Fruit fly (Drosophila melanogaster) whole organism, embryonic: ENCODE data around the gene CHKov1.
A peak's percentile ranks its signal among the peaks of the same experiment; 100 is the strongest.

Experiments used
- Abd-B ChIP-seq: fragments of 200-800 bp; sonication (Bioruptor generic); optimal IDR thresholded peaks from 2 replicates; lab custom pipeline; 2018; ENCODE audit warnings: missing biosample characterization, mild to moderate bottlenecking, missing genetic modification characterization, moderate library complexity
- Asciz ChIP-seq: fragments of 200-800 bp; sonication (Bioruptor generic); optimal IDR thresholded peaks from 2 replicates; lab custom pipeline; 2017; ENCODE audit warnings: missing biosample characterization, mild to moderate bottlenecking, missing genetic modification characterization, missing genetic modification reagents
- BtbVII ChIP-seq: fragments of 200-800 bp; sonication (Bioruptor generic); optimal IDR thresholded peaks from 3 replicates; lab custom pipeline; 2017; ENCODE audit warnings: missing biosample characterization, mild to moderate bottlenecking, missing genetic modification characterization
- Bteb2 ChIP-seq: fragments of 200-800 bp; sonication (Bioruptor generic); optimal IDR thresholded peaks from 2 replicates; lab custom pipeline; 2016; ENCODE audit warnings: missing biosample characterization, missing genetic modification characterization
- CG10431 ChIP-seq: fragments of 200-800 bp; sonication (Bioruptor generic); optimal IDR thresholded peaks from 3 replicates; lab custom pipeline; 2018; ENCODE audit warnings: missing biosample characterization, mild to moderate bottlenecking, missing genetic modification characterization
- CG10979 ChIP-seq: fragments of 200-800 bp; sonication (Bioruptor generic); optimal IDR thresholded peaks from 2 replicates; lab custom pipeline; 2018; ENCODE audit warnings: missing biosample characterization, mild to moderate bottlenecking, missing genetic modification characterization, moderate library complexity
- CG11695 ChIP-seq: fragments of 200-800 bp; sonication (Bioruptor generic); IDR thresholded peaks from 3 replicates; pipeline ENCODE4 v1.3.6; 2022; ENCODE audit warnings: missing biosample characterization, missing genetic modification characterization
- CG12299 ChIP-seq: fragments of 200-800 bp; sonication (Bioruptor generic); optimal IDR thresholded peaks from 2 replicates; lab custom pipeline; 2018; ENCODE audit warnings: missing biosample characterization, mild to moderate bottlenecking, missing genetic modification characterization
- CG12942 ChIP-seq: fragments of 200-800 bp; sonication (Bioruptor generic); optimal IDR thresholded peaks from 3 replicates; lab custom pipeline; 2016; ENCODE audit warnings: missing biosample characterization, missing genetic modification characterization
- CG15011 ChIP-seq: fragments of 200-800 bp; sonication (Bioruptor generic); optimal IDR thresholded peaks from 3 replicates; lab custom pipeline; 2018; ENCODE audit warnings: missing biosample characterization, mild to moderate bottlenecking, missing genetic modification characterization
- CG15269 ChIP-seq: fragments of 200-800 bp; sonication (Bioruptor generic); optimal IDR thresholded peaks from 2 replicates; lab custom pipeline; 2018; ENCODE audit warnings: missing biosample characterization, mild to moderate bottlenecking, missing genetic modification characterization, moderate library complexity
- CG17361 ChIP-seq: fragments of 200-800 bp; sonication (Bioruptor generic); IDR thresholded peaks from 3 replicates; pipeline ENCODE4 v1.3.6; 2022; ENCODE audit warnings: missing biosample characterization, missing genetic modification characterization
- CG18619 ChIP-seq: fragments of 200-800 bp; sonication (Bioruptor generic); optimal IDR thresholded peaks from 3 replicates; lab custom pipeline; 2017; ENCODE audit warnings: missing biosample characterization, mild to moderate bottlenecking, missing genetic modification characterization
- CG30020 ChIP-seq: fragments of 200-800 bp; optimal IDR thresholded peaks from 2 replicates; lab custom pipeline; 2019; ENCODE audit warnings: missing biosample characterization, mild to moderate bottlenecking, missing genetic modification characterization, moderate library complexity
- CG31224 ChIP-seq: fragments of 200-800 bp; sonication (Bioruptor generic); IDR thresholded peaks from 2 replicates; pipeline ENCODE4 v1.3.6; 2022; ENCODE audit warnings: missing biosample characterization, missing genetic modification characterization
- CG31365 ChIP-seq: fragments of 200-800 bp; sonication (Bioruptor generic); optimal IDR thresholded peaks from 2 replicates; lab custom pipeline; 2018; ENCODE audit warnings: missing biosample characterization, mild to moderate bottlenecking, missing genetic modification characterization
- CG32772 ChIP-seq: fragments of 200-800 bp; sonication (Bioruptor generic); IDR thresholded peaks from 2 replicates; pipeline ENCODE4 v1.3.6; 2022; ENCODE audit warnings: missing biosample characterization, missing genetic modification characterization
- CG3281 ChIP-seq: fragments of 200-800 bp; sonication (Bioruptor generic); optimal IDR thresholded peaks from 3 replicates; lab custom pipeline; 2017; ENCODE audit warnings: missing biosample characterization, mild to moderate bottlenecking, missing genetic modification characterization
- CG33557 ChIP-seq: fragments of 200-800 bp; sonication (Bioruptor generic); optimal IDR thresholded peaks from 2 replicates; lab custom pipeline; 2019; ENCODE audit warnings: missing biosample characterization, mild to moderate bottlenecking, missing genetic modification characterization, moderate library complexity
- CG42726 ChIP-seq: fragments of 200-800 bp; sonication (Bioruptor generic); IDR thresholded peaks from 2 replicates; pipeline ENCODE4 v1.3.6; 2022; ENCODE audit warnings: missing biosample characterization, missing genetic modification characterization; ENCODE audit not compliant: partially characterized antibody
- CG7745 ChIP-seq: fragments of 200-800 bp; sonication (Bioruptor generic); optimal IDR thresholded peaks from 2 replicates; lab custom pipeline; 2018; ENCODE audit warnings: missing biosample characterization, mild to moderate bottlenecking, missing genetic modification characterization, moderate library complexity
- Ets97D ChIP-seq: fragments of 200-800 bp; sonication (Bioruptor generic); optimal IDR thresholded peaks from 3 replicates; lab custom pipeline; 2016; ENCODE audit warnings: missing biosample characterization, missing genetic modification characterization
- Fer1 ChIP-seq: fragments of 200-800 bp; sonication (Bioruptor generic); optimal IDR thresholded peaks from 2 replicates; lab custom pipeline; 2017; ENCODE audit warnings: missing biosample characterization, mild to moderate bottlenecking, missing genetic modification characterization
- Fer2 ChIP-seq: fragments of 200-800 bp; sonication (Bioruptor generic); optimal IDR thresholded peaks from 2 replicates; lab custom pipeline; 2018; ENCODE audit warnings: missing biosample characterization, mild to moderate bottlenecking, missing genetic modification characterization, moderate library complexity
- GATAe ChIP-seq: fragments of 200-800 bp; sonication (Bioruptor generic); conservative IDR thresholded peaks from 2 replicates; pipeline ENCODE4 v1.3.6; 2022; ENCODE audit warnings: missing biosample characterization, missing genetic modification characterization
- Gsc ChIP-seq: fragments of 200-800 bp; sonication (Bioruptor generic); IDR thresholded peaks from 2 replicates; pipeline ENCODE4 v1.3.6; 2022; ENCODE audit warnings: missing biosample characterization, missing genetic modification characterization
- Gug ChIP-seq: fragments of 200-800 bp; sonication (Bioruptor generic); IDR thresholded peaks from 4 replicates; pipeline ENCODE4 v1.3.6; 2022; ENCODE audit warnings: missing biosample characterization, missing genetic modification characterization
- HHEX ChIP-seq: fragments of 200-800 bp; sonication (Bioruptor generic); optimal IDR thresholded peaks from 3 replicates; lab custom pipeline; 2017; ENCODE audit warnings: missing biosample characterization, mild to moderate bottlenecking, missing genetic modification characterization, missing genetic modification reagents
- HLHmδ ChIP-seq: fragments of 200-800 bp; sonication (Bioruptor generic); optimal IDR thresholded peaks from 2 replicates; lab custom pipeline; 2018; ENCODE audit warnings: missing biosample characterization, mild to moderate bottlenecking, missing genetic modification characterization, moderate library complexity
- Kr ChIP-seq: fragments of 200-800 bp; sonication (Bioruptor generic); optimal IDR thresholded peaks from 2 replicates; lab custom pipeline; 2017; ENCODE audit warnings: missing biosample characterization, mild to moderate bottlenecking, missing genetic modification characterization
- MBD-R2 ChIP-seq: fragments of 200-800 bp; sonication (Bioruptor generic); IDR thresholded peaks from 2 replicates; pipeline ENCODE4 v1.3.6; 2022; ENCODE audit warnings: missing biosample characterization, missing genetic modification characterization
- NfI ChIP-seq: fragments of 200-800 bp; sonication (Bioruptor generic); optimal IDR thresholded peaks from 3 replicates; lab custom pipeline; 2018; ENCODE audit warnings: missing biosample characterization, mild to moderate bottlenecking, missing genetic modification characterization, moderate library complexity
- Rfx ChIP-seq: fragments of 200-800 bp; sonication (Bioruptor generic); IDR thresholded peaks from 2 replicates; pipeline ENCODE4 v1.3.6; 2022; ENCODE audit warnings: missing biosample characterization, missing genetic modification characterization
- Ssrp ChIP-seq: fragments of 200-800 bp; sonication (Bioruptor generic); optimal IDR thresholded peaks from 2 replicates; lab custom pipeline; 2018; ENCODE audit warnings: missing biosample characterization, mild to moderate bottlenecking, missing genetic modification characterization, moderate library complexity
- amos ChIP-seq: fragments of 200-800 bp; sonication (Bioruptor generic); IDR thresholded peaks from 2 replicates; pipeline ENCODE4 v1.3.6; 2022; ENCODE audit warnings: missing biosample characterization, missing genetic modification characterization; ENCODE audit not compliant: partially characterized antibody
- az2 ChIP-seq: fragments of 200-800 bp; sonication (Bioruptor generic); optimal IDR thresholded peaks from 3 replicates; lab custom pipeline; 2016; ENCODE audit warnings: missing biosample characterization, missing genetic modification characterization
- bab2 ChIP-seq: fragments of 200-800 bp; sonication (Bioruptor generic); optimal IDR thresholded peaks from 2 replicates; lab custom pipeline; 2016; ENCODE audit warnings: missing biosample characterization, missing genetic modification characterization
- bigmax ChIP-seq: fragments of 200-800 bp; sonication (Bioruptor generic); optimal IDR thresholded peaks from 2 replicates; lab custom pipeline; 2018; ENCODE audit warnings: missing biosample characterization, mild to moderate bottlenecking, missing genetic modification characterization
- br ChIP-seq: fragments of >200 bp; optimal IDR thresholded peaks from 2 replicates; lab custom pipeline; 2017
- croc ChIP-seq: fragments of 200-800 bp; sonication (Bioruptor generic); conservative IDR thresholded peaks from 3 replicates; pipeline ENCODE4 v1.3.6; 2022; ENCODE audit warnings: missing biosample characterization, missing genetic modification characterization
- dysf ChIP-seq: fragments of 200-800 bp; sonication (Bioruptor generic); IDR thresholded peaks from 3 replicates; pipeline ENCODE4 v1.3.6; 2022; ENCODE audit warnings: missing biosample characterization, missing genetic modification characterization
- esg ChIP-seq: fragments of 200-800 bp; sonication (Bioruptor generic); conservative IDR thresholded peaks from 2 replicates; pipeline ENCODE4 v1.3.6; 2022; ENCODE audit warnings: missing biosample characterization, missing genetic modification characterization
- gcm2 ChIP-seq: fragments of 200-800 bp; sonication (Bioruptor generic); optimal IDR thresholded peaks from 2 replicates; lab custom pipeline; 2016; ENCODE audit warnings: missing biosample characterization, missing genetic modification characterization
- hb ChIP-seq: fragments of 200-800 bp; sonication (Bioruptor generic); IDR thresholded peaks from 3 replicates; pipeline ENCODE4 v1.3.6; 2022; ENCODE audit warnings: missing biosample characterization, missing genetic modification characterization; ENCODE audit not compliant: partially characterized antibody
- lab ChIP-seq: fragments of 200-800 bp; sonication (Bioruptor generic); optimal IDR thresholded peaks from 3 replicates; lab custom pipeline; 2017; ENCODE audit warnings: missing biosample characterization, missing genetic modification characterization, mild to moderate bottlenecking, moderate library complexity, missing genetic modification reagents
- lov ChIP-seq, 2 experiments: fragments of 200-800 bp in 1 of 2; fragments of >200 bp in 1 of 2; sonication (Bioruptor generic) in 1 of 2; IDR thresholded peaks in 1 of 2; optimal IDR thresholded peaks in 1 of 2; 2 replicates in 1 of 2; 3 replicates in 1 of 2; pipeline versions ENCODE4 v1.3.6 to Lab custom; 2017 to 2022; ENCODE audit warnings: missing biosample characterization in 1 of 2, missing genetic modification characterization in 1 of 2
- nau ChIP-seq: fragments of 200-800 bp; sonication (Bioruptor generic); optimal IDR thresholded peaks from 3 replicates; lab custom pipeline; 2017; ENCODE audit warnings: missing biosample characterization, mild to moderate bottlenecking, missing genetic modification characterization, missing genetic modification reagents
- nerfin-1 ChIP-seq: fragments of 200-800 bp; sonication (Bioruptor generic); optimal IDR thresholded peaks from 3 replicates; lab custom pipeline; 2019; ENCODE audit warnings: missing biosample characterization, mild to moderate bottlenecking, missing genetic modification characterization, moderate library complexity
- row ChIP-seq: fragments of 200-800 bp; sonication (Bioruptor generic); IDR thresholded peaks from 3 replicates; pipeline ENCODE4 v1.3.6; 2022; ENCODE audit warnings: missing biosample characterization, missing genetic modification characterization
- vnd ChIP-seq: fragments of 200-800 bp; sonication (Bioruptor generic); IDR thresholded peaks from 3 replicates; pipeline ENCODE4 v1.3.6; 2022; ENCODE audit warnings: missing biosample characterization, missing genetic modification characterization; ENCODE audit not compliant: partially characterized antibody
- wdn ChIP-seq: fragments of 200-800 bp; sonication (Bioruptor generic); IDR thresholded peaks from 2 replicates; pipeline ENCODE4 v1.3.6; 2022; ENCODE audit warnings: missing biosample characterization, missing genetic modification characterization

The CHKov1 gene

dm6 chr3R:25275276-25275675 lies 53.8 kb downstream of the CHKov1 start (continued):
- TF ChIP-seq nau (GFP tag; lab: Kevin White, UChicago) (no peak), lov (optimal IDR thresholded peaks at IDR 0.05; lab: Kevin White, UChicago) (no peak), lov (GFP tag; IDR thresholded peaks at IDR 0.05; lab: Robert Waterston, UW) (no peak), CG10431 (GFP tag; lab: Kevin White, UChicago) (no peak), croc (GFP tag; lab: Robert Waterston, UW) (no peak), Rfx (GFP tag; lab: Robert Waterston, UW) (no peak; the same call in 1 of the 2 replicates), CG30020 (no peak), HLHmδ (GFP tag; lab: Kevin White, UChicago) (no peak), CG31224 (no peak), br (lab: Kevin White, UChicago) (no peak), Gug (no peak), CG12299 (peak; percentile 36), Ets97D (no peak), hb (GFP tag; lab: Robert Waterston, UW) (no peak), Bteb2 (GFP tag; lab: Kevin White, UChicago) (no peak), CG15011 (GFP tag; lab: Kevin White, UChicago) (no peak), wdn (GFP tag; lab: Robert Waterston, UW) (no peak), bab2 (GFP tag; lab: Kevin White, UChicago) (no peak), CG31365 (tag; lab: Kevin White, UChicago) (peak; percentile 10), CG3281 (GFP tag; lab: Kevin White, UChicago) (peak; percentile 50), MBD-R2 (GFP tag; lab: Robert Waterston, UW) (no peak), lab (peak; percentile 81), gcm2 (no peak), Kr (GFP tag; lab: Kevin White, UChicago) (no peak), Abd-B (GFP tag; lab: Kevin White, UChicago) (no peak), Ssrp (tag; lab: Kevin White, UChicago) (no peak), CG10979 (tag; lab: Kevin White, UChicago) (no peak), CG12942 (GFP tag; lab: Kevin White, UChicago) (no peak), CG33557 (GFP tag; lab: Kevin White, UChicago) (no peak), row (GFP tag; lab: Robert Waterston, UW) (no peak), CG42726 (no peak), Fer2 (tag; lab: Kevin White, UChicago) (no peak), dysf (GFP tag; lab: Robert Waterston, UW) (no peak), vnd (GFP tag; lab: Robert Waterston, UW) (no peak), CG11695 (GFP tag; lab: Robert Waterston, UW) (0 out of 3 replicates have a peak, but pooled peaks have one; percentile 17), amos (GFP tag; lab: Robert Waterston, UW) (no peak), CG18619 (GFP tag; lab: Kevin White, UChicago) (no peak), CG7745 (tag; lab: Kevin White, UChicago) (no peak), Gsc (GFP tag; lab: Robert Waterston, UW) (no peak), CG32772 (GFP tag; lab: Robert Waterston, UW) (no peak), NfI (GFP tag; lab: Kevin White, UChicago) (no peak), HHEX (GFP tag; lab: Kevin White, UChicago) (peak; percentile 8), esg (no peak), az2 (GFP tag; lab: Kevin White, UChicago) (no peak), nerfin-1 (tag; lab: Kevin White, UChicago) (no peak), BtbVII (GFP tag; lab: Kevin White, UChicago) (peak; percentile 66), GATAe (GFP tag; lab: Robert Waterston, UW) (0 out of 2 replicates have a peak, but pooled peaks have one; percentile 9), CG15269 (peak; percentile 55), bigmax (GFP tag; lab: Kevin White, UChicago) (no peak), Asciz (no peak), CG17361 (no peak), Fer1 (GFP tag; lab: Kevin White, UChicago) (peak; percentile 81)
